In genomic region chrIII:11563417-11563949, ce11 we compare ENCODE assay signal across 3 worm cellular contexts.
TF ChIP-seq lines count a peak whose summit lies in the region.

Y66D12A.11 (plus strand) TSS chrIII:11563467.

TF ChIP-seq in whole organism, L4 larva, 104 proteins besides CTCF, POLR2A, EP300 and RAD21:
- peak; percentile 57 for TF ChIP-seq set-16 (GFP tag; IDR thresholded peaks at IDR 0.05; lab: Robert Waterston, UW)
- TF ChIP-seq zfp-2 (tag; optimal IDR thresholded peaks at IDR 0.05; lab: Kevin White, UChicago): no peak
- TF ChIP-seq ceh-28 (tag; optimal IDR thresholded peaks at IDR 0.05; lab: Kevin White, UChicago): no peak
- TF ChIP-seq nhr-48 (tag; optimal IDR thresholded peaks at IDR 0.05; lab: Kevin White, UChicago): no peak
- TF ChIP-seq dmd-8 (GFP tag; IDR thresholded peaks at IDR 0.05; lab: Robert Waterston, UW): 0 out of 2 replicates have a peak, but pooled peaks have one; percentile 6
- TF ChIP-seq spr-1 (tag; optimal IDR thresholded peaks at IDR 0.05; lab: Kevin White, UChicago): no peak
- TF ChIP-seq snpc-1.2 (GFP tag; IDR thresholded peaks at IDR 0.05; lab: Robert Waterston, UW): no peak
- no peak for TF ChIP-seq tag-97 (GFP tag; IDR thresholded peaks at IDR 0.05; lab: Robert Waterston, UW)
- TF ChIP-seq nhr-237 (tag; optimal IDR thresholded peaks at IDR 0.05; lab: Kevin White, UChicago): no peak
- no peak for TF ChIP-seq jun-1 (tag; optimal IDR thresholded peaks at IDR 0.05; lab: Kevin White, UChicago)
- no peak for TF ChIP-seq unc-130 (GFP tag; optimal IDR thresholded peaks at IDR 0.05; lab: Kevin White, UChicago)
- no peak for TF ChIP-seq lin-39 (tag; optimal IDR thresholded peaks at IDR 0.05; lab: Kevin White, UChicago)
- TF ChIP-seq lin-1 (GFP tag; IDR thresholded peaks at IDR 0.05; lab: Robert Waterston, UW): no peak
- no peak for TF ChIP-seq nhr-6 (tag; optimal IDR thresholded peaks at IDR 0.05; lab: Kevin White, UChicago)
- TF ChIP-seq sdz-12 (GFP tag; optimal IDR thresholded peaks at IDR 0.05; lab: Kevin White, UChicago): no peak

TF ChIP-seq in whole organism, midembryonic, 9 proteins besides CTCF, POLR2A, EP300 and RAD21:
- no peak for TF ChIP-seq flt-1 (GFP tag; IDR thresholded peaks at IDR 0.05; lab: Robert Waterston, UW)
- 0 out of 2 replicates have a peak, but pooled peaks have one; percentile 55 for TF ChIP-seq tab-1 (GFP tag; IDR thresholded peaks at IDR 0.05; lab: Robert Waterston, UW)
- no peak for TF ChIP-seq klf-2 (GFP tag; conservative IDR thresholded peaks at IDR 0.05; lab: Robert Waterston, UW)
- TF ChIP-seq T22C8.4 (GFP tag; IDR thresholded peaks at IDR 0.05; lab: Robert Waterston, UW): no peak

TF ChIP-seq in whole organism, young adult, 124 proteins besides CTCF, POLR2A, EP300 and RAD21:
- TF ChIP-seq unc-62 (GFP tag; optimal IDR thresholded peaks at IDR 0.05; lab: Kevin White, UChicago): no peak
- peak; percentile 63; the same call in 1 of the 2 replicates for TF ChIP-seq zfh-2 (GFP tag; conservative IDR thresholded peaks at IDR 0.05; lab: Robert Waterston, UW)
- TF ChIP-seq egl-18 (GFP tag; IDR thresholded peaks at IDR 0.05; lab: Robert Waterston, UW): no peak
- TF ChIP-seq mes-4 (tag; optimal IDR thresholded peaks at IDR 0.05; lab: Kevin White, UChicago): no peak
- TF ChIP-seq lin-40 (tag; optimal IDR thresholded peaks at IDR 0.05; lab: Kevin White, UChicago): no peak
